Worm (Caenorhabditis elegans) whole organism, L1 larva: ENCODE data around the gene qdpr-1.

ENCODE experiments used
- ceh-88 ChIP-seq: fragments of 200-800 bp; sonication (Bioruptor generic); IDR thresholded peaks from 2 replicates; pipeline ENCODE4 v1.3.6; 2022; ENCODE audit warnings: missing genetic modification characterization, missing compliant biosample characterization
- elt-3 ChIP-seq, 6 experiments: fragments of 150-350 bp in 1 of 6; sonication (generic microtip); optimal IDR thresholded peaks; 2 replicates each; lab custom pipeline; 2017 to 2018; ENCODE audit warnings: missing biosample characterization in 6 of 6, missing genetic modification characterization in 6 of 6, inconsistent platforms in 1 of 6
- fkh-8 ChIP-seq: sonication (generic microtip); optimal IDR thresholded peaks from 2 replicates; lab custom pipeline; 2016; ENCODE audit warnings: mild to moderate bottlenecking, missing genetic modification characterization, missing compliant biosample characterization
- fos-1 ChIP-seq: fragments of 150-350 bp; optimal IDR thresholded peaks from 2 replicates; lab custom pipeline; 2014; ENCODE audit warnings: missing biosample characterization, missing genetic modification characterization
- lin-13 ChIP-seq: fragments of 150-350 bp; optimal IDR thresholded peaks from 2 replicates; lab custom pipeline; 2014; ENCODE audit warnings: missing biosample characterization, missing genetic modification reagents, missing genetic modification characterization
- lin-35 ChIP-seq, 2 experiments: fragments of 150-350 bp; optimal IDR thresholded peaks; 2 replicates each; lab custom pipeline; 2014; ENCODE audit warnings: missing biosample characterization in 2 of 2, missing genetic modification characterization in 2 of 2, missing genetic modification reagents in 2 of 2
- nhr-77 ChIP-seq: fragments of 150-350 bp; optimal IDR thresholded peaks from 2 replicates; lab custom pipeline; 2014; ENCODE audit warnings: missing biosample characterization, missing genetic modification characterization
- skn-1 ChIP-seq: fragments of 150-350 bp; optimal IDR thresholded peaks from 2 replicates; lab custom pipeline; 2014; ENCODE audit warnings: missing biosample characterization, missing genetic modification characterization
- sup-37 ChIP-seq: fragments of 200-800 bp; sonication (Bioruptor generic); optimal IDR thresholded peaks from 2 replicates; lab custom pipeline; 2018; ENCODE audit warnings: mild to moderate bottlenecking, missing genetic modification characterization, missing compliant biosample characterization
- unc-130 ChIP-seq: fragments of 150-350 bp; optimal IDR thresholded peaks from 2 replicates; lab custom pipeline; 2017; ENCODE audit warnings: missing biosample characterization, missing genetic modification characterization, inconsistent platforms

- TF ChIP-seq lin-35 (GFP tag; optimal IDR thresholded peaks at IDR 0.05; lab: Kevin White, UChicago) (no peak), skn-1 (tag; lab: Kevin White, UChicago) (no peak), nhr-77 (tag; lab: Kevin White, UChicago) (peak; percentile 4), fkh-8 (tag; lab: Kevin White, UChicago) (no peak), lin-13 (GFP tag; lab: Kevin White, UChicago) (no peak), elt-3 (tag; optimal IDR thresholded peaks at IDR 0.05; lab: Kevin White, UChicago) (no peak), sup-37 (GFP tag; lab: Kevin White, UChicago) (no peak), ceh-88 (GFP tag; lab: Robert Waterston, UW) (no peak), unc-130 (no peak), fos-1 (tag; lab: Kevin White, UChicago) (no peak)
Observed at ce11 chrIII:13409498-13409897, 15.8 kb downstream of the qdpr-1 start, which contains the start of gene myo-6.
